Worm (Caenorhabditis elegans): ENCODE results near the gene crn-7.

The crn-7 gene

ce11 chrIII:8249381-8249780, 18.9 kb upstream of the crn-7 start, which contains the start of the genes C02F5.10 and C02F5.2:
Gene C02F5.10, minus strand, starts transcription at chrIII:8249481.
Gene C02F5.2, plus strand, starts transcription at chrIII:8249619.
- no peak for TF ChIP-seq sox-2 (GFP tag; IDR thresholded peaks at IDR 0.05)
- TF ChIP-seq pat-9 (tag; optimal IDR thresholded peaks at IDR 0.05) = no peak
- no peak for TF ChIP-seq eyg-1 (tag; optimal IDR thresholded peaks at IDR 0.05)
- no peak for TF ChIP-seq fkh-10 (GFP tag; optimal IDR thresholded peaks at IDR 0.05)
- no peak for TF ChIP-seq mec-3 (tag; optimal IDR thresholded peaks at IDR 0.05; ENCODE audit: borderline replicate concordance)
- no peak for TF ChIP-seq odd-2 (tag; optimal IDR thresholded peaks at IDR 0.05)
- no peak for TF ChIP-seq ceh-30 (tag; optimal IDR thresholded peaks at IDR 0.05)
- TF ChIP-seq K09A11.1 (tag; optimal IDR thresholded peaks at IDR 0.05; ENCODE audit: insufficient read depth) = no peak
- TF ChIP-seq hlh-15 (tag; optimal IDR thresholded peaks at IDR 0.05) = no peak
- no peak for TF ChIP-seq K02D7.2 (tag; optimal IDR thresholded peaks at IDR 0.05)
- TF ChIP-seq fkh-6 (tag; optimal IDR thresholded peaks at IDR 0.05) = no peak
- no peak for TF ChIP-seq nhr-232 (tag; optimal IDR thresholded peaks at IDR 0.05)

ce11 chrIII:8250007-8250683, 18.2 kb upstream of the crn-7 start, which contains the start of gene knl-1:
Gene knl-1, plus strand, starts transcription at chrIII:8250632.
- TF ChIP-seq C08G9.2 (tag; optimal IDR thresholded peaks at IDR 0.05) (peak; percentile 68), pha-2 (tag; optimal IDR thresholded peaks at IDR 0.05) (peak; percentile 40), unc-86 (tag; optimal IDR thresholded peaks at IDR 0.05) (peak; percentile 25), fkh-10 (GFP tag; optimal IDR thresholded peaks at IDR 0.05) (no peak), tbx-7 (tag; optimal IDR thresholded peaks at IDR 0.05) (peak; percentile 25), hlh-8 (tag; optimal IDR thresholded peaks at IDR 0.05) (peak; percentile 65), ttx-3 (tag; optimal IDR thresholded peaks at IDR 0.05) (no peak), elt-2 (tag; optimal IDR thresholded peaks at IDR 0.05) (peak; percentile 79), ceh-45 (GFP tag; IDR thresholded peaks at IDR 0.05) (no peak), ztf-16 (tag; optimal IDR thresholded peaks at IDR 0.05) (no peak), ceh-22 (tag; optimal IDR thresholded peaks at IDR 0.05) (no peak), lin-11 (tag; optimal IDR thresholded peaks at IDR 0.05) (no peak), fax-1 (tag; optimal IDR thresholded peaks at IDR 0.05) (peak; percentile 69), hlh-30 (tag; optimal IDR thresholded peaks at IDR 0.05; ENCODE audit: insufficient read depth) (no peak), fkh-6 (tag; optimal IDR thresholded peaks at IDR 0.05) (no peak), ceh-6 (GFP tag; optimal IDR thresholded peaks at IDR 0.05) (no peak), dmd-4 (tag; optimal IDR thresholded peaks at IDR 0.05; ENCODE audit: borderline replicate concordance) (no peak), ceh-31 (tag; optimal IDR thresholded peaks at IDR 0.05) (peak; percentile 89), lim-6 (tag; optimal IDR thresholded peaks at IDR 0.05) (peak; percentile 1), ref-2 (tag; optimal IDR thresholded peaks at IDR 0.05) (no peak), pros-1 (tag; optimal IDR thresholded peaks at IDR 0.05) (no peak), C38D4.7 (GFP tag; optimal IDR thresholded peaks at IDR 0.05) (peak; percentile 7), ceh-34 (tag; optimal IDR thresholded peaks at IDR 0.05) (peak; percentile 38), odd-2 (tag; optimal IDR thresholded peaks at IDR 0.05) (no peak), ceh-48 (tag; optimal IDR thresholded peaks at IDR 0.05) (no peak), rnt-1 (tag; optimal IDR thresholded peaks at IDR 0.05) (peak; percentile 10), ceh-30 (tag; optimal IDR thresholded peaks at IDR 0.05) (no peak), unc-42 (tag; optimal IDR thresholded peaks at IDR 0.05) (no peak), gmeb-2 (tag; optimal IDR thresholded peaks at IDR 0.05) (no peak), K09A11.1 (tag; optimal IDR thresholded peaks at IDR 0.05; ENCODE audit: insufficient read depth) (no peak), unc-55 (GFP tag; optimal IDR thresholded peaks at IDR 0.05) (no peak), madf-2 (tag; optimal IDR thresholded peaks at IDR 0.05) (peak; percentile 20), T23F11.4 (GFP tag; optimal IDR thresholded peaks at IDR 0.05) (no peak), ceh-9 (tag; optimal IDR thresholded peaks at IDR 0.05) (no peak), che-1 (tag; optimal IDR thresholded peaks at IDR 0.05) (no peak), tbx-2 (tag; optimal IDR thresholded peaks at IDR 0.05) (peak; percentile 82), dve-1 (tag; optimal IDR thresholded peaks at IDR 0.05) (no peak), nfya-1 (tag; optimal IDR thresholded peaks at IDR 0.05) (peak; percentile 33), F13H6.1 (tag; optimal IDR thresholded peaks at IDR 0.05) (peak; percentile 2), ceh-24 (tag; optimal IDR thresholded peaks at IDR 0.05) (no peak), hlh-15 (tag; optimal IDR thresholded peaks at IDR 0.05) (no peak), hlh-13 (GFP tag; optimal IDR thresholded peaks at IDR 0.05) (no peak), elt-4 (tag; optimal IDR thresholded peaks at IDR 0.05) (no peak), mec-3 (tag; optimal IDR thresholded peaks at IDR 0.05; ENCODE audit: borderline replicate concordance) (no peak)

All from whole organism, late embryonic.